Fruit fly (Drosophila melanogaster) Kc167 (cell line): ENCODE data around the gene CG31360.

ENCODE experiments used
- Myc ChIP-seq: fragments of >200 bp; optimal IDR thresholded peaks from 2 replicates; lab custom pipeline; 2017; ENCODE audit warnings: missing external identifiers
- Sin3A ChIP-seq: fragments of >200 bp; optimal IDR thresholded peaks from 2 replicates; lab custom pipeline; 2018; ENCODE audit warnings: missing external identifiers
- h ChIP-seq: fragments of >200 bp; optimal IDR thresholded peaks from 3 replicates; lab custom pipeline; 2018; ENCODE audit warnings: missing external identifiers
- insv ChIP-seq: fragments of >200 bp; optimal IDR thresholded peaks from 3 replicates; lab custom pipeline; 2018; ENCODE audit warnings: missing external identifiers
- psq ChIP-seq: fragments of >200 bp; optimal IDR thresholded peaks from 2 replicates; lab custom pipeline; 2017; ENCODE audit warnings: missing external identifiers
- ttk ChIP-seq: sonication (Bioruptor generic); optimal IDR thresholded peaks from 2 replicates; lab custom pipeline; 2017; ENCODE audit warnings: missing external identifiers

CG31360 gene

DNA sequence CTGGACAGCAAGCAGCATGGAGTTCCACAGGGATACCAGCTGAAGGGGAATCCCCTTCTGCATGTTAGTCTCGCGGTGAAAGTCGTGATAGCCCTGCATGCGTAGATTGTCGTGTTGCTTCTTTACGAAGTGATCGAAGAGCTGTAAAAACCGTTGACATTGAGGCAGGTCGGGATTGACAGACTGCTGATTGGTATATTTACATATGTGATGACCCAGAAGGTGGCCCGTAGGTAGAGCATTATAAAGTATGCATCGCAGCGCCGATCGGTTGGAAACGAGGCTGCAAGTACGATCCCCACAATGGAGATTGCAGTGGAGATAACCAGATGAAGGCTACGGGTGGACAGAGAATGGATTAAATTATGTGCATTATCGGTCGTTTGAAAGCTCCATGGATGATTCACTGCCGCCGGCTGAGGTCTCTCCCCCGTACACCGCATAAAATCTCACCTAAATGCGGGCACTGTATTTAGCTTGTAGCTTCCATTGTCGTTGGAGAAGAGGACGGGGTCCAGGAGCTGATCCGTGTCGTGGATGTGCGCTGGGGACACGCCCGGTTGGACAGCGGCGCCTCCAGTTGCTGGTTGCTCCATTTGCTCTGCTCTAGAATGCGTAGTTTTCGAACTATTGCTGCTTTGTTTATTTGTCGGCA is 14.6 kb upstream of the CG31360 start:
- no peak for TF ChIP-seq psq
- no peak for TF ChIP-seq Sin3A (lab: Kevin White, UChicago)
- TF ChIP-seq h (lab: Kevin White, UChicago), result no peak
- no peak for TF ChIP-seq insv (lab: Kevin White, UChicago)
- TF ChIP-seq Myc (lab: Kevin White, UChicago), result no peak
- TF ChIP-seq ttk (lab: Kevin White, UChicago), result no peak

DNA sequence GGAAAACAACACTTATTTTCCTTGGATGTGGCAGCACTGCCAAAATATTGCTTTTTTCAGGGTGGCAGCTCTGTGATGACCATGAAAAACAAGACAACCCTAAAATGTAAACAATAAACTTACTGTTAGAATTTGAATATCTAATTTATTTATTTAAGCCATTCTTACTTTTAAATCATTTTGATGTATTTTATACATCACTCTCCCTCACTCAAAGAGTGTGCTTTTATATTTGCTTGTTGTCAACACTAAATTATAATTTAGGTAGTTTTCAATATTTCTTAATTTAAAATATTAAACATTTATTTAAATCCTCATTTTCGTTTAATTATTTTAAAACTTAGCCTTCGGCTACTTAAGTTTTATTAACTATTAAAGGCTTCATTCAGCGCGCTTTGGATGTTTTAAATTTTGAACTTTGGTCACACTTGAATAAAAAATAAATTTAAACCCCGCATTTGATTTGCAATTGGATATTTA is 14.0 kb upstream of the CG31360 start, which contains the start of the genes CG7523 and Mps1:
Gene CG7523, minus strand, starts transcription at position 39 of the 480 bp plus-strand sequence.
Gene Mps1, plus strand, starts transcription at position 415 of the 480 bp plus-strand sequence.
- TF ChIP-seq h (lab: Kevin White, UChicago) (no peak), Sin3A (lab: Kevin White, UChicago) (no peak), psq (no peak), Myc (lab: Kevin White, UChicago) (no peak), ttk (lab: Kevin White, UChicago) (no peak), insv (lab: Kevin White, UChicago) (no peak)

DNA sequence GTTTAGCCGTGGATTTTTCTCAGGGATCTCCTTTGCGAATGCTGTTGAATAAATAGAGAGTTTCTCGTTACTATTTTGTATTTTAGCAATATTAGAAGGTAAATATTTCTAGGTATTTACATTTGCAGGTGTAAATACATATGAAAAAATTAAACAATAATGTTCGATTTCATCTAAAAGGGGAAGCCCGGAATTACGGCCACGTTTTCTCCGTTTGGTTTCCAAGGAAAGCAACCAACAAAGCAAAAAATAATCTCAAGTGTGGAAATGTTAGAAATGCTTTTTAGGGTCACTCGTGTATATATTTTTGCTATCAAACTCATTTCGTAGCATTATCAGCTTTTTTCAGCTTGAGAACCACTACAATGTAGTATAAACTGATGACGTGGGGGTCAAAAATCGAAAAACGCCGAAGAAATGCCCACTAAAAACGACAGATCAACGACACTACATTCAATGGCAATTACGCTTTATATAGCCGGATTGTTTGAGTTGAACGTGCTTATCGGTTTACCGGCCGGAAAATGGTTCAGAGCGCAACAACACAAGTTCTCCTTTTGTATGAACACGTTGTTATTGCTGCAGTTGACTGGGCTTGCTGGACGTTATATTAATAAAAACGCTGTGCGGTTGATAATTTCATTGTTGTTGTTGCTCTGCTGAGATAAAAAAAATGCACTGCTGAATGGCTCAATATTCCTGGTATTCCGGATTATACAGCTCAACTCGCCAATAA is 6.6 kb upstream of the CG31360 start:
- TF ChIP-seq Sin3A (lab: Kevin White, UChicago) (no peak), h (lab: Kevin White, UChicago) (no peak), Myc (lab: Kevin White, UChicago) (no peak), psq (no peak), ttk (lab: Kevin White, UChicago) (no peak), insv (lab: Kevin White, UChicago) (no peak)

DNA sequence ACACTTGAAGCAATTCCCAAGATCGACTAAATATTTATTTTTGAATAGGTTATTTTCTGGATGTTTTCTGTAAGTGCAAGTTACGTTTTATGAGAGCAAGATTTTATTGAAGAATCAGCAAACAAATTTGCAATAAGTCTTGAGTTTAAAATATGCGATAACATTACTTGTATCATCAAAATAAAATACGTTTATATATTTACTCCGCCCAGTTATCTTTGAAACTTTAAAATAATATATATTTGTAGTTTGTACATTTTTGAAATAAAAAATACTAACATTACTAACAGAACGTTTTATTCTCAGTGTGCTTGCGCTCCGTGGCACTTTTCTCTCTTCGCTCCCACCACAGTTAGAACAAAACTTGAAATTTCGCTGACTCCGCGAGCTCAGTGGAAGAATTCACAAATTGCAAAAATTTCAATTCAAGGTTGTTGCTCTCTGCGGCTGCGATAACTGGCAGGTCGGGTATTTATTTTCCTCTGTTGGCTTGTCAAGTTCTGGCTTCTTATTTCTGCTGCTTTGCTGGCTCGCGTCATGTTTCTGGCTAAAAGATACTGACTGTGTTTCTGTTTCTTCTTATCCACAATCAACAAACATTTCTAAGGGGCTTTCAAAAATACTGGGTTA is 5.4 kb upstream of the CG31360 start:
- TF ChIP-seq insv (lab: Kevin White, UChicago) (no peak), ttk (lab: Kevin White, UChicago) (no peak), h (lab: Kevin White, UChicago) (no peak), Sin3A (lab: Kevin White, UChicago) (no peak)

DNA sequence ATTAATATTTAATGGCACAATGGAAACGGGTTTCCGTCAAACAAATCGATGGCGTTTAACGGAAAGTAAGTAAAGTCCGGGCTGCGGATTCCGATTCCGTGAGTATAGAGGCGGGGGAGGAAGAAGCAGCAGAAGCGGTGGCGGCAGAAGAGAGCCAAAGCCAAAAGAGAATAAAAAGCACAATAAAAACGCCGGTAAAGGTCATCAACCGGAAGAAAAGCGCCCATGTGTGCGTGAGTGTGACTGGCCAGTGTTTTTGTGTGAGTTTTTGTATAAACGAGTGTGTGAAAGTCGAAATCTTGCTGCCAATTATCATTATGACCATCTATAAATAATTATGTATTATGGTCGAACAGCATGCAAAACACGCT is 4.6 kb upstream of the CG31360 start:
- TF ChIP-seq insv (lab: Kevin White, UChicago), result no peak
- TF ChIP-seq Myc (lab: Kevin White, UChicago), result no peak
- no peak for TF ChIP-seq ttk (lab: Kevin White, UChicago)
- TF ChIP-seq psq, result no peak
- TF ChIP-seq h (lab: Kevin White, UChicago), result no peak
- TF ChIP-seq Sin3A (lab: Kevin White, UChicago), result no peak

- TF ChIP-seq Sin3A (lab: Kevin White, UChicago), result no peak
- no peak for TF ChIP-seq insv (lab: Kevin White, UChicago)
- TF ChIP-seq Myc (lab: Kevin White, UChicago), result no peak
- TF ChIP-seq psq, result no peak
- no peak for TF ChIP-seq h (lab: Kevin White, UChicago)
- TF ChIP-seq ttk (lab: Kevin White, UChicago), result no peak
Measured at dm6 chr3R:17680639-17681302, 4.1 kb upstream of the CG31360 start.

DNA sequence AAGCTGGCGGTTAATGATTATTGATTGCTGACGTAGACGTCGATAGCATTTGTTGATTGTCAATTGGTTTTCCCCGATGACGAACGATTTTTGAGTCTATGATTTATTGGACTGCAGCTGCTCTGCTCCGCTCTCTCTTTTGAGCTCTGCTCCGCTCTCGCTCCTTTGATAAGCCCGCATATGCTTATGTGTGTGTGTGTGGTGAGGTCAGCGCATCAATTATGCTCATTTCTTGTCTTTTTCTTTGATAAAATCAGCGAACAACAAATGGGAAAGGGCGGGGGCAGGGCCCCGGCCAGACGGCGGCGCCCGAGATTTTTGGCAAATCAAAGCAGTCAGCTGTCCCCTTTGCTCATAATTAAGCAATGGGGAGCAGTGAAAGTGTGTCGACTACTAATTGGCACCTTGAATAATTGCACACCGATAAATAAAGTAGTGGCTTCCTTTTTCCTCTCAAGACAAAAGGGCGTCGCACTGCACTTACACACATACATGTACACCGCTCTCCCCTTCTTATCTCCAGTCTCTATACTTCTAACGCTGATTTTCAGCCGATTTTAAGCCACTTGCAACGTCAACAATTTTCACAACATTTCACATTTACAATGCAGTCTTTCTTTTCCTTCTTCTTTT is 3.2 kb upstream of the CG31360 start:
- TF ChIP-seq Sin3A (lab: Kevin White, UChicago) (no peak), insv (lab: Kevin White, UChicago) (no peak), Myc (lab: Kevin White, UChicago) (no peak), ttk (lab: Kevin White, UChicago) (no peak), psq (no peak), h (lab: Kevin White, UChicago) (no peak)

- TF ChIP-seq h (lab: Kevin White, UChicago), result no peak
- no peak for TF ChIP-seq ttk (lab: Kevin White, UChicago)
- TF ChIP-seq Sin3A (lab: Kevin White, UChicago), result no peak
- no peak for TF ChIP-seq Myc (lab: Kevin White, UChicago)
- no peak for TF ChIP-seq insv (lab: Kevin White, UChicago)
- no peak for TF ChIP-seq psq
Measured at dm6 chr3R:17682244-17682773, 2.6 kb upstream of the CG31360 start, which contains the start of the genes alt and CG7655. TSS of gene alt (minus strand) at chr3R:17682515. TSS of gene CG7655 (plus strand) at chr3R:17682669.

dm6 chr3R:17686875-17687274 is 2.0 kb downstream of the CG31360 start, which contains the start of gene CG31249:
TSS of gene CG31249 (minus strand) at chr3R:17687071.
- TF ChIP-seq Sin3A (lab: Kevin White, UChicago) (no peak), psq (no peak), ttk (lab: Kevin White, UChicago) (no peak), insv (lab: Kevin White, UChicago) (no peak), Myc (lab: Kevin White, UChicago) (no peak), h (lab: Kevin White, UChicago) (no peak)

DNA sequence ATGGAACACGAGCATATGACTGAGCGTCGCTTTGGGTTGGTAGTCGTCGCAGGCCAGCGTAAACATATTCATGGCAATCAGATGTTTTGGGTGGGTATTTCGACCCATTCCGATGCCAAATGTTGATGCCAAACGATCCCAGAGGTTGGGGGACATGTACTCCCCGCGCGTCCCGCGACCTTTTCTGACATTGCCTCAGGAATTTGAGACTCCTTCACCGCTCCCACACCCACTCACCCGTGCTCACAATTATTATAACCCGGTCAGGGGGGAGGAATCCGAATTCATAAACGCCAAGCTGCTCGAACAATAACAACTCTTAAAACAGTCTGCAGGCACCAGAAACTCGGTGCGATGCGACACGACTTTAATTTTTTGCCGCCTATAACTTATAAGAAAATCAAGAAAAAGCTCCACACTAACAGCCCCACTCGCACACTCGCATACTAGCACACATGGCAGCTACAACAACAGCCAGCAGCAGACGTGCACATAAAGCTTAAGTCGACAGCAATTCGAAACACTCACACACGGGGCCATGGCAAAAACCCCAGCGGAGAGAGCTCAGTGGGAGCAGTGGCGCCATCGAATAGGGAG is 15.1 kb downstream of the CG31360 start:
- TF ChIP-seq psq (no peak), ttk (lab: Kevin White, UChicago) (no peak), h (lab: Kevin White, UChicago) (no peak), Sin3A (lab: Kevin White, UChicago) (no peak), insv (lab: Kevin White, UChicago) (no peak), Myc (lab: Kevin White, UChicago) (no peak)
